Worm (Caenorhabditis elegans): ENCODE data around the gene ran-2.

The ran-2 gene

DNA sequence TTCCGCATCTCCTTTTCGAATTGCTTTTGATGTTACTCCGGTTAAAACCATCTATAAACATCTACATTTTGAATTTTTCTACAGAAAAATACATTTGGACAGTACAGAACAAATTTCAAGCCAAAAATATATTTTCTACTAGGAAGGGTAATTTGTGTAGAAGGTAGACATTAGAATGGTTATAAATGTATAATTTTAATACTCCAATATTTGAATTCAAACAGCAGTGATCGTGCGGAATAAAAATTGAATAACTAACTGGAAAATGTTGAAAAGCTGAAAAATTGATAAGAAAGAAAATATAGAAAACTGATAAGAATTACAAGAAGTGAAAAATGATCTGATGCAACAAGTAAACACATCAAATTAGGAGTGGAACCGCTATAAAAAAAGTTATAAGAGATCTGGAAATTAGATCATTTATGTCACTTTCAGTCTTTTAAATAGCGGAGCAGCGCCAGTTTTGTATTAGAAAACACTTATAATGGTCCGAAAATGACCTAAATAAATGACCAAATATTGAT, 13.7 kb downstream of the ran-2 start, which contains the start of gene gsto-1:
Gene gsto-1 (minus strand): TSS at position 51 of the 524 bp plus-strand sequence.
- TF ChIP-seq elt-2 (tag; optimal IDR thresholded peaks at IDR 0.05) (peak; percentile 74), pha-4 (tag; optimal IDR thresholded peaks at IDR 0.05) (peak; percentile 13), mdl-1 (tag; optimal IDR thresholded peaks at IDR 0.05) (no peak)

DNA sequence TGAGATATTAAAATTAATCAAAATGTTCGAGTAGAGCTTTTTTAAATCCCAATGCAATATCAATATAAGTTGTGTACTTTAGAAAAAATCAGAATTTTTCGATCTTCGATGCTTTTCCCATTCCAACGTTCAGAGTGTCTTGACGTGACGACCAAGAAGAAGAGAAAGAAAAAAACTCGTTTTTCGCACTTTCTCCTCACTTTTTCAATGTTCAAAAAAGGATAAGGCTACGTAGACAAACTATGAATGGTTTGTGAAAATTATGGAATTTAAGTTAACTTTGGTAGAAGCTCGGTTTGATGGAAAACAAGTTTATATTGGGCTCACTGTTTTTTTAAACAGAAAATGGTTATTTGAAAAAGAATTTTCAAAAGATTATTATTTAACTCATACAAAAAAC, 14.3 kb downstream of the ran-2 start:
- TF ChIP-seq aly-2 (tag; optimal IDR thresholded peaks at IDR 0.05) (no peak), jun-1 (tag; optimal IDR thresholded peaks at IDR 0.05) (no peak), lin-15B (tag; optimal IDR thresholded peaks at IDR 0.05) (no peak), ZK546.5 (tag; optimal IDR thresholded peaks at IDR 0.05) (no peak), ama-1 (optimal IDR thresholded peaks at IDR 0.05) (no peak), nhr-237 (tag; optimal IDR thresholded peaks at IDR 0.05) (no peak), egl-27 (tag; optimal IDR thresholded peaks at IDR 0.05) (no peak), ceh-16 (tag; optimal IDR thresholded peaks at IDR 0.05) (no peak), pha-4 (tag; optimal IDR thresholded peaks at IDR 0.05) (no peak), nhr-28 (tag; optimal IDR thresholded peaks at IDR 0.05) (no peak), fkh-10 (GFP tag; optimal IDR thresholded peaks at IDR 0.05) (no peak), elt-3 (tag; optimal IDR thresholded peaks at IDR 0.05) (no peak), ztf-4 (tag; optimal IDR thresholded peaks at IDR 0.05) (no peak), nhr-67 (tag; optimal IDR thresholded peaks at IDR 0.05) (no peak), ceh-9 (tag; optimal IDR thresholded peaks at IDR 0.05) (no peak), nhr-23 (tag; optimal IDR thresholded peaks at IDR 0.05) (no peak)

DNA sequence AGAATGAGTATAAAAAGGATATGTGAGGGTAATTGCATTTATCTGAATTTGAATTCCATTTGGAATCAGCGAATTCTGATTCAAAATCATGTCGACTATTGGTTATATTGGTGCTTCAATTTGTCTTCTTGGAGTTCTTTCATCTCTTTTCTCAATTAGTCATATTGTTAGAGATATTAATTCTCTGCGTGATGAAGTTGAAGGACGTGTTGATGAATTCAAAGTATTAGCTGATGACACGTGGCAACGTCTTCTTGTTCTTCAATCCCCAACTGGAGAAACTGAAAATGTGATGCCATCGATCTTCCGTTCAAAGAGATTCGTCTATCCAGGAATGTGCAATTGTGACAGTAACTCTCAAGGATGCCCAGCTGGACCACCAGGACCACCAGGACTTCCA, 15.5 kb downstream of the ran-2 start, which contains the start of gene col-90:
Gene col-90 (plus strand): TSS at position 37 of the 400 bp plus-strand sequence.
- no peak for TF ChIP-seq nhr-237 (tag; optimal IDR thresholded peaks at IDR 0.05)
- TF ChIP-seq nhr-43 (tag; optimal IDR thresholded peaks at IDR 0.05; ENCODE audit: poor library complexity, severe bottlenecking), result peak; percentile 61
- TF ChIP-seq nfya-1 (tag; optimal IDR thresholded peaks at IDR 0.05; ENCODE audit: insufficient read depth), result no peak
- TF ChIP-seq nhr-25 (tag; optimal IDR thresholded peaks at IDR 0.05), result peak; percentile 55
- TF ChIP-seq ceh-9 (tag; optimal IDR thresholded peaks at IDR 0.05), result no peak

DNA sequence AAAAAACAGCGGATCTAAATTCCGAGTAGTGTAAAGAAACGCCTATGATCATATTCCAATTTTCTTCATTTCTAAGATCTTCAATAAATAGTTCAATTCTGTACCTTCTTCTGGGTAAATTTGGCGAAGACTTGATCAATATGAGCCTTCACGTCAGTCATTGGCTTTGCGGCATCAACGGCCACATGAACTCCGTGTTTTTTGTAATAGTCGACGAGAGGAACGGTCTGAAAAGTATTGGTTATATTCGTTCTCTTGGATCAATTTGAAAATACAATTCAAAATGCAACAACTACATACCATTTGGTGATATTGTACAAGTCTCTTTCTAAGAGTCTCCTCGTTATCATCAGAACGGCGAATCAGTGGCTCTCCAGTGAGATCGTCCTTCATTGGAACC, 17.1 kb downstream of the ran-2 start:
- TF ChIP-seq lin-39 (tag; optimal IDR thresholded peaks at IDR 0.05), result no peak
- TF ChIP-seq egl-5 (tag; optimal IDR thresholded peaks at IDR 0.05), result no peak
- TF ChIP-seq unc-39 (tag; optimal IDR thresholded peaks at IDR 0.05), result no peak
- TF ChIP-seq ZK546.5 (tag; optimal IDR thresholded peaks at IDR 0.05), result no peak
- TF ChIP-seq ceh-28 (tag; optimal IDR thresholded peaks at IDR 0.05), result no peak
- no peak for TF ChIP-seq nhr-25 (tag; optimal IDR thresholded peaks at IDR 0.05)
- TF ChIP-seq tbx-2 (tag; optimal IDR thresholded peaks at IDR 0.05), result peak; percentile 35
- no peak for TF ChIP-seq ama-1 (optimal IDR thresholded peaks at IDR 0.05)
- TF ChIP-seq zag-1 (tag; optimal IDR thresholded peaks at IDR 0.05), result no peak
- no peak for TF ChIP-seq eor-1 (tag; optimal IDR thresholded peaks at IDR 0.05)
- no peak for TF ChIP-seq ztf-4 (tag; optimal IDR thresholded peaks at IDR 0.05)
- peak; percentile 91 for TF ChIP-seq nhr-43 (tag; optimal IDR thresholded peaks at IDR 0.05; ENCODE audit: poor library complexity, severe bottlenecking)
- TF ChIP-seq mml-1 (tag; optimal IDR thresholded peaks at IDR 0.05), result no peak
- TF ChIP-seq ceh-9 (tag; optimal IDR thresholded peaks at IDR 0.05), result no peak
- no peak for TF ChIP-seq pqm-1 (tag; optimal IDR thresholded peaks at IDR 0.05)

DNA sequence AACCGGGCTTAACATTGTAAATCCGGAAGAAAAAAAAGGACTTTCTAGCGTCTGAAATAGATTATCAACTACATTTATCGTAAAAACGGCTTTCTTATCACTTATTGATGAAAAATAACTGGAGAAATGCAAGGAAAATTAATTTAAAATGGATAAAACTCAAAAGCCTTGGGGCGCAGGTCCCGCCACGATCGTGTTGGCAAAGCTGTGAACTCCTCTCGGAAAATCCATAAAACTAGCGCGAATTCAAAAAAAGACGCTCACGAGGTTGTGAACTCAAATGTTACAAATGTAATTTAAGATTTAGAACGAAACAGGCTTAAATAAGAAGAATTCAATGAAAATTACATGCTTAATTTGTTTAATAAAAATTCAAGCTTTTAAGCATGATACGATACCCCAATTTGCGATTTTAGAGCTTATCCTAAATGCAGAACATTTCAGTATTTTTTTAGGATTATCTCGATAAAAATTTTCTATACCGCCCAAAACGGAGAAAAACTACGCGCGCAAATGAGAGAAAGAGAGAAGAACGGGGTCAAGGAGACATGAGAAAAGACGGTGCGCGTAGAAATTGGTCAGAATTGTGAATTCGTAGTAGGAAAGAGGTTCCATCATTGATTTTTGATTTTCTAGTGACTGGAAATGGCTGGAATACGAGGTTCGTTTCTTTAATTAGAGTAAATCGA, 18.9 kb downstream of the ran-2 start, which contains the start of gene C29E4.15:
Gene C29E4.15 (plus strand): TSS at position 547 of the 689 bp plus-strand sequence.
- TF ChIP-seq elt-1 (tag; optimal IDR thresholded peaks at IDR 0.05), result no peak
- no peak for TF ChIP-seq egl-27 (tag; optimal IDR thresholded peaks at IDR 0.05)
- peak; percentile 19 for TF ChIP-seq hmg-11 (tag; optimal IDR thresholded peaks at IDR 0.05)
- TF ChIP-seq lin-15B (tag; optimal IDR thresholded peaks at IDR 0.05), result peak; percentile 70
- peak; percentile 68 for TF ChIP-seq nfya-1 (tag; optimal IDR thresholded peaks at IDR 0.05; ENCODE audit: insufficient read depth)
- no peak for TF ChIP-seq mml-1 (tag; optimal IDR thresholded peaks at IDR 0.05)
- TF ChIP-seq skn-1 (tag; optimal IDR thresholded peaks at IDR 0.05), result no peak
- TF ChIP-seq nhr-43 (tag; optimal IDR thresholded peaks at IDR 0.05; ENCODE audit: poor library complexity, severe bottlenecking), result no peak
- TF ChIP-seq nhr-237 (tag; optimal IDR thresholded peaks at IDR 0.05), result no peak
- peak; percentile 21 for TF ChIP-seq egl-5 (tag; optimal IDR thresholded peaks at IDR 0.05)
- TF ChIP-seq pha-4 (tag; optimal IDR thresholded peaks at IDR 0.05), result peak; percentile 32
- no peak for TF ChIP-seq nhr-28 (tag; optimal IDR thresholded peaks at IDR 0.05)
- no peak for TF ChIP-seq elt-3 (tag; optimal IDR thresholded peaks at IDR 0.05)
- TF ChIP-seq lsy-12 (tag; optimal IDR thresholded peaks at IDR 0.05), result no peak
